Worm (Caenorhabditis elegans) whole organism, L3 larva: ENCODE data around the gene set-19.

Experiments used
- R02D3.7 ChIP-seq: fragments of 150-350 bp; optimal IDR thresholded peaks from 2 replicates; lab custom pipeline; 2014; ENCODE audit warnings: missing biosample characterization, missing genetic modification characterization
- ZK546.5 ChIP-seq: sonication (generic microtip); optimal IDR thresholded peaks from 2 replicates; lab custom pipeline; 2017; ENCODE audit warnings: missing biosample characterization, missing genetic modification characterization
- aly-2 ChIP-seq: fragments of 150-350 bp; optimal IDR thresholded peaks from 2 replicates; lab custom pipeline; 2014; ENCODE audit warnings: missing biosample characterization, missing genetic modification characterization
- ama-1 ChIP-seq: fragments of 150-350 bp; optimal IDR thresholded peaks from 2 replicates; lab custom pipeline; 2018
- ceh-16 ChIP-seq: sonication (generic microtip); optimal IDR thresholded peaks from 2 replicates; lab custom pipeline; 2017; ENCODE audit warnings: missing biosample characterization, missing genetic modification characterization
- ceh-28 ChIP-seq: fragments of 150-350 bp; optimal IDR thresholded peaks from 2 replicates; lab custom pipeline; 2014; ENCODE audit warnings: missing biosample characterization, missing genetic modification reagents, missing genetic modification characterization
- ceh-82 ChIP-seq: fragments of 150-350 bp; optimal IDR thresholded peaks from 2 replicates; lab custom pipeline; 2014; ENCODE audit warnings: missing biosample characterization, missing genetic modification characterization
- ceh-9 ChIP-seq: sonication (generic microtip); optimal IDR thresholded peaks from 2 replicates; lab custom pipeline; 2018; ENCODE audit warnings: missing biosample characterization, missing genetic modification characterization
- daf-12 ChIP-seq: fragments of 150-350 bp; optimal IDR thresholded peaks from 2 replicates; lab custom pipeline; 2014; ENCODE audit warnings: missing biosample characterization, missing genetic modification reagents, missing genetic modification characterization
- egl-27 ChIP-seq: sonication (generic microtip); optimal IDR thresholded peaks from 4 replicates; lab custom pipeline; 2017; ENCODE audit warnings: missing biosample characterization, missing genetic modification reagents, missing genetic modification characterization
- egl-5 ChIP-seq: fragments of 150-350 bp; optimal IDR thresholded peaks from 2 replicates; lab custom pipeline; 2017; ENCODE audit warnings: missing biosample characterization, missing genetic modification reagents, missing genetic modification characterization, inconsistent platforms
- elt-1 ChIP-seq: fragments of 150-350 bp; optimal IDR thresholded peaks from 2 replicates; lab custom pipeline; 2014; ENCODE audit warnings: missing biosample characterization, missing genetic modification characterization
- elt-2 ChIP-seq: sonication (generic microtip); optimal IDR thresholded peaks from 2 replicates; lab custom pipeline; 2016; ENCODE audit warnings: missing genetic modification reagents, mild to moderate bottlenecking, missing genetic modification characterization, missing compliant biosample characterization
- elt-3 ChIP-seq, 3 experiments: fragments of 150-350 bp in 1 of 3; sonication (generic microtip) in 2 of 3; optimal IDR thresholded peaks; 2 replicates in 2 of 3; 4 replicates in 1 of 3; lab custom pipeline; 2014 to 2017; ENCODE audit warnings: missing biosample characterization in 3 of 3, missing genetic modification characterization in 3 of 3
- eor-1 ChIP-seq, 2 experiments: fragments of 150-350 bp; optimal IDR thresholded peaks; 2 replicates each; lab custom pipeline; 2014 to 2018; ENCODE audit warnings: missing biosample characterization in 2 of 2, missing genetic modification characterization in 2 of 2
- fkh-10 ChIP-seq: sonication (generic microtip); optimal IDR thresholded peaks from 2 replicates; lab custom pipeline; 2017; ENCODE audit warnings: missing biosample characterization, missing genetic modification reagents, missing genetic modification characterization
- fkh-2 ChIP-seq: fragments of 150-350 bp; optimal IDR thresholded peaks from 2 replicates; lab custom pipeline; 2014; ENCODE audit warnings: missing biosample characterization, missing genetic modification reagents, missing genetic modification characterization
- fos-1 ChIP-seq: fragments of 150-350 bp; optimal IDR thresholded peaks from 2 replicates; lab custom pipeline; 2014; ENCODE audit warnings: missing biosample characterization, missing genetic modification characterization
- hmg-11 ChIP-seq: sonication (generic microtip); optimal IDR thresholded peaks from 2 replicates; lab custom pipeline; 2016; ENCODE audit warnings: missing genetic modification characterization, missing compliant biosample characterization
- jun-1 ChIP-seq: fragments of 150-350 bp; optimal IDR thresholded peaks from 2 replicates; lab custom pipeline; 2014; ENCODE audit warnings: missing biosample characterization, missing genetic modification reagents, missing genetic modification characterization
- lin-15B ChIP-seq: fragments of 150-350 bp; optimal IDR thresholded peaks from 2 replicates; lab custom pipeline; 2014; ENCODE audit warnings: missing biosample characterization, missing genetic modification characterization
- lin-39 ChIP-seq: fragments of 150-350 bp; optimal IDR thresholded peaks from 2 replicates; lab custom pipeline; 2018; ENCODE audit warnings: missing biosample characterization, missing genetic modification reagents, missing genetic modification characterization
- lsy-12 ChIP-seq: sonication (generic microtip); optimal IDR thresholded peaks from 2 replicates; lab custom pipeline; 2016; ENCODE audit warnings: mild to moderate bottlenecking, missing genetic modification characterization, missing compliant biosample characterization
- mdl-1 ChIP-seq: fragments of 150-350 bp; optimal IDR thresholded peaks from 2 replicates; lab custom pipeline; 2014; ENCODE audit warnings: missing biosample characterization, missing genetic modification characterization
- mml-1 ChIP-seq: fragments of 150-350 bp; sonication (generic microtip); optimal IDR thresholded peaks from 3 replicates; lab custom pipeline; 2014; ENCODE audit warnings: missing biosample characterization, missing genetic modification characterization
- nfya-1 ChIP-seq: sonication (generic microtip); optimal IDR thresholded peaks from 2 replicates; lab custom pipeline; 2017; ENCODE audit warnings: missing genetic modification characterization, mild to moderate bottlenecking, missing compliant biosample characterization, antibody characterized with exemption, moderate library complexity; ENCODE audit not compliant: insufficient read depth
- nhr-11 ChIP-seq: fragments of 150-350 bp; optimal IDR thresholded peaks from 2 replicates; lab custom pipeline; 2014; ENCODE audit warnings: missing biosample characterization, missing genetic modification characterization
- nhr-12 ChIP-seq: fragments of 150-350 bp; optimal IDR thresholded peaks from 2 replicates; lab custom pipeline; 2014; ENCODE audit warnings: missing biosample characterization, missing genetic modification characterization
- nhr-23 ChIP-seq: fragments of 150-350 bp; optimal IDR thresholded peaks from 2 replicates; lab custom pipeline; 2014; ENCODE audit warnings: missing biosample characterization, missing genetic modification reagents, missing genetic modification characterization
- nhr-237 ChIP-seq: fragments of 150-350 bp; optimal IDR thresholded peaks from 2 replicates; lab custom pipeline; 2014; ENCODE audit warnings: missing biosample characterization, missing genetic modification characterization
- nhr-25 ChIP-seq: sonication (generic microtip); optimal IDR thresholded peaks from 2 replicates; lab custom pipeline; 2017; ENCODE audit warnings: missing biosample characterization, missing genetic modification characterization
- nhr-28 ChIP-seq: fragments of 150-350 bp; optimal IDR thresholded peaks from 2 replicates; lab custom pipeline; 2014; ENCODE audit warnings: missing biosample characterization, missing genetic modification characterization
- nhr-43 ChIP-seq: sonication (generic microtip); optimal IDR thresholded peaks from 2 replicates; lab custom pipeline; 2016; ENCODE audit warnings: mild to moderate bottlenecking, missing genetic modification characterization, missing compliant biosample characterization; ENCODE audit not compliant: poor library complexity, severe bottlenecking
- nhr-67 ChIP-seq: fragments of 150-350 bp; optimal IDR thresholded peaks from 2 replicates; lab custom pipeline; 2014; ENCODE audit warnings: missing biosample characterization, missing genetic modification characterization
- nhr-76 ChIP-seq: fragments of 150-350 bp; sonication (generic microtip); optimal IDR thresholded peaks from 5 replicates; lab custom pipeline; 2014; ENCODE audit warnings: missing biosample characterization, missing genetic modification characterization
- nhr-77 ChIP-seq: fragments of 150-350 bp; optimal IDR thresholded peaks from 2 replicates; lab custom pipeline; 2014; ENCODE audit warnings: missing biosample characterization, missing genetic modification characterization
- pha-4 ChIP-seq: fragments of 150-350 bp; optimal IDR thresholded peaks from 2 replicates; lab custom pipeline; 2014; ENCODE audit warnings: missing biosample characterization, missing genetic modification reagents, missing genetic modification characterization
- pqm-1 ChIP-seq: fragments of 150-350 bp; optimal IDR thresholded peaks from 2 replicates; lab custom pipeline; 2017; ENCODE audit warnings: missing biosample characterization, missing genetic modification characterization, inconsistent platforms
- sea-2 ChIP-seq: fragments of 150-350 bp; sonication (generic microtip); optimal IDR thresholded peaks from 4 replicates; lab custom pipeline; 2014; ENCODE audit warnings: missing biosample characterization, missing genetic modification reagents, missing genetic modification characterization
- skn-1 ChIP-seq: fragments of 150-350 bp; optimal IDR thresholded peaks from 2 replicates; lab custom pipeline; 2014; ENCODE audit warnings: missing biosample characterization, missing genetic modification characterization
- snpc-4 ChIP-seq: fragments of 150-350 bp; optimal IDR thresholded peaks from 2 replicates; lab custom pipeline; 2014; ENCODE audit warnings: missing biosample characterization, missing genetic modification characterization
- tbx-2 ChIP-seq: sonication (generic microtip); optimal IDR thresholded peaks from 2 replicates; lab custom pipeline; 2016; ENCODE audit warnings: mild to moderate bottlenecking, missing genetic modification characterization, missing compliant biosample characterization
- unc-39 ChIP-seq: sonication (generic microtip); optimal IDR thresholded peaks from 4 replicates; lab custom pipeline; 2017; ENCODE audit warnings: missing biosample characterization, missing genetic modification characterization
- unc-62 ChIP-seq: fragments of 150-350 bp; sonication (generic microtip); optimal IDR thresholded peaks from 4 replicates; lab custom pipeline; 2014; ENCODE audit warnings: missing biosample characterization, missing genetic modification reagents, missing genetic modification characterization
- zag-1 ChIP-seq: fragments of 150-350 bp; optimal IDR thresholded peaks from 2 replicates; lab custom pipeline; 2014; ENCODE audit warnings: missing biosample characterization, missing genetic modification characterization
- ztf-11 ChIP-seq: fragments of 150-350 bp; optimal IDR thresholded peaks from 2 replicates; lab custom pipeline; 2014; ENCODE audit warnings: missing biosample characterization, missing genetic modification characterization
- ztf-4 ChIP-seq: fragments of 150-350 bp; optimal IDR thresholded peaks from 2 replicates; lab custom pipeline; 2014; ENCODE audit warnings: missing biosample characterization, missing genetic modification characterization

Gene set-19

ce11 chrX:5697208-5697607, 17.2 kb upstream of the set-19 start, which contains the start of gene W01C8.5:
Gene W01C8.5, minus strand, starts transcription at chrX:5697308.
- TF ChIP-seq jun-1 (tag; lab: Kevin White, UChicago) (no peak), ceh-82 (tag; lab: Kevin White, UChicago) (no peak), daf-12 (no peak), nhr-23 (tag; lab: Kevin White, UChicago) (no peak), nhr-25 (tag; lab: Kevin White, UChicago) (no peak), sea-2 (GFP tag; lab: Kevin White, UChicago) (no peak), ceh-28 (no peak), ceh-16 (tag; lab: Kevin White, UChicago) (no peak), ceh-9 (no peak), snpc-4 (tag; lab: Kevin White, UChicago) (no peak), tbx-2 (tag; lab: Kevin White, UChicago) (no peak), fkh-10 (GFP tag; lab: Kevin White, UChicago) (no peak), nhr-67 (no peak), aly-2 (tag; lab: Kevin White, UChicago) (no peak)

- TF ChIP-seq ceh-16 (tag; lab: Kevin White, UChicago) = no peak
- TF ChIP-seq nhr-28 (tag; lab: Kevin White, UChicago) = no peak
- no peak for TF ChIP-seq skn-1 (tag; lab: Kevin White, UChicago)
- no peak for TF ChIP-seq egl-5
- TF ChIP-seq ceh-28 = peak; percentile 35
- TF ChIP-seq R02D3.7 = no peak
- TF ChIP-seq nhr-23 (tag; lab: Kevin White, UChicago) = peak; percentile 67
- no peak for TF ChIP-seq nhr-11 (tag; lab: Kevin White, UChicago)
- no peak for TF ChIP-seq ZK546.5 (tag; lab: Kevin White, UChicago)
- no peak for TF ChIP-seq nhr-237
- no peak for TF ChIP-seq nhr-67
- TF ChIP-seq ztf-4 (tag; lab: Kevin White, UChicago) = no peak
- no peak for TF ChIP-seq nhr-77 (tag; lab: Kevin White, UChicago)
- TF ChIP-seq mdl-1 (tag; lab: Kevin White, UChicago) = peak; percentile 66
- no peak for TF ChIP-seq tbx-2 (tag; lab: Kevin White, UChicago)
- no peak for TF ChIP-seq fos-1 (tag; lab: Kevin White, UChicago)
- TF ChIP-seq jun-1 (tag; lab: Kevin White, UChicago) = peak; percentile 80
- peak; percentile 89 for TF ChIP-seq elt-2 (tag; lab: Kevin White, UChicago)
- peak; percentile 23 for TF ChIP-seq unc-62 (GFP tag; lab: Kevin White, UChicago)
- peak; percentile 18 for TF ChIP-seq egl-27 (tag; lab: Kevin White, UChicago)
- no peak for TF ChIP-seq hmg-11 (tag; lab: Kevin White, UChicago)
- no peak for TF ChIP-seq daf-12
- TF ChIP-seq zag-1 (tag; lab: Kevin White, UChicago) = no peak
- no peak for TF ChIP-seq snpc-4 (tag; lab: Kevin White, UChicago)
- no peak for TF ChIP-seq ceh-9
- no peak for TF ChIP-seq fkh-2
- TF ChIP-seq ama-1 (lab: Kevin White, UChicago) = no peak
- TF ChIP-seq elt-1 (tag; lab: Kevin White, UChicago) = no peak
- peak; percentile 28 for TF ChIP-seq lin-39 (tag; lab: Kevin White, UChicago)
- TF ChIP-seq nhr-76 = no peak
- no peak for TF ChIP-seq lin-15B (tag; lab: Kevin White, UChicago)
- TF ChIP-seq elt-3 (tag; optimal IDR thresholded peaks at IDR 0.05; lab: Kevin White, UChicago) = no peak
- TF ChIP-seq pha-4 = peak; percentile 49
- TF ChIP-seq eor-1 (tag; optimal IDR thresholded peaks at IDR 0.05; lab: Kevin White, UChicago) = no peak
- no peak for TF ChIP-seq mml-1
- TF ChIP-seq ceh-82 (tag; lab: Kevin White, UChicago) = no peak
- peak; percentile 60 for TF ChIP-seq pqm-1 (tag; lab: Kevin White, UChicago)
- no peak for TF ChIP-seq nhr-12 (tag; lab: Kevin White, UChicago)
- peak; percentile 48 for TF ChIP-seq nhr-43 (tag; lab: Kevin White, UChicago)
- no peak for TF ChIP-seq lsy-12 (tag; lab: Kevin White, UChicago)
- peak; percentile 13 for TF ChIP-seq nfya-1
- no peak for TF ChIP-seq ztf-11 (tag; lab: Kevin White, UChicago)
- peak; percentile 45 for TF ChIP-seq nhr-25 (tag; lab: Kevin White, UChicago)
- no peak for TF ChIP-seq sea-2 (GFP tag; lab: Kevin White, UChicago)
- TF ChIP-seq fkh-10 (GFP tag; lab: Kevin White, UChicago) = no peak
- TF ChIP-seq unc-39 (tag; lab: Kevin White, UChicago) = no peak
- TF ChIP-seq aly-2 (tag; lab: Kevin White, UChicago) = no peak
Observed at ce11 chrX:5696197-5696596, 16.2 kb upstream of the set-19 start.
